Fruit fly (Drosophila melanogaster) whole organism, embryonic: ENCODE data around the gene vers.

Experiments
- Adf1 ChIP-seq: fragments of 200-800 bp; sonication (Bioruptor generic); IDR thresholded peaks from 2 replicates; pipeline ENCODE4 v1.3.6; 2022; ENCODE audit warnings: missing biosample characterization, missing genetic modification characterization
- Asciz ChIP-seq: fragments of 200-800 bp; sonication (Bioruptor generic); optimal IDR thresholded peaks from 2 replicates; lab custom pipeline; 2017; ENCODE audit warnings: missing biosample characterization, mild to moderate bottlenecking, missing genetic modification characterization, missing genetic modification reagents
- CG1024 ChIP-seq: fragments of 200-800 bp; sonication (Bioruptor generic); IDR thresholded peaks from 2 replicates; pipeline ENCODE4 v1.3.6; 2022; ENCODE audit warnings: missing biosample characterization, missing genetic modification characterization
- CG10321 ChIP-seq: fragments of 200-800 bp; sonication (Bioruptor generic); IDR thresholded peaks from 2 replicates; pipeline ENCODE4 v1.3.6; 2022; ENCODE audit warnings: missing biosample characterization, missing genetic modification characterization
- CG11085 ChIP-seq: fragments of 200-800 bp; sonication (Bioruptor generic); IDR thresholded peaks from 2 replicates; pipeline ENCODE4 v1.3.6; 2022; ENCODE audit warnings: missing biosample characterization, missing genetic modification characterization
- CG11398 ChIP-seq: fragments of 200-800 bp; sonication (Bioruptor generic); optimal IDR thresholded peaks from 2 replicates; lab custom pipeline; 2016; ENCODE audit warnings: missing biosample characterization, missing genetic modification characterization
- CG11560 ChIP-seq: fragments of 200-800 bp; sonication (Bioruptor generic); IDR thresholded peaks from 3 replicates; pipeline ENCODE4 v1.3.6; 2022; ENCODE audit warnings: missing biosample characterization, missing genetic modification characterization
- CG14014 ChIP-seq: fragments of 200-800 bp; sonication (Bioruptor generic); IDR thresholded peaks from 2 replicates; pipeline ENCODE4 v1.3.6; 2022; ENCODE audit warnings: missing biosample characterization, missing genetic modification characterization
- CG14441 ChIP-seq: fragments of 200-800 bp; sonication (Bioruptor generic); IDR thresholded peaks from 2 replicates; pipeline ENCODE4 v1.3.6; 2022; ENCODE audit warnings: missing biosample characterization, missing genetic modification characterization
- CG14667 ChIP-seq: fragments of 200-800 bp; sonication (Bioruptor generic); IDR thresholded peaks from 2 replicates; pipeline ENCODE4 v1.3.6; 2022; ENCODE audit warnings: missing biosample characterization, missing genetic modification characterization
- CG1832 ChIP-seq: fragments of 200-800 bp; sonication (Bioruptor generic); optimal IDR thresholded peaks from 2 replicates; lab custom pipeline; 2017; ENCODE audit warnings: missing biosample characterization, mild to moderate bottlenecking, missing genetic modification characterization, inconsistent platforms
- CG2678 ChIP-seq: fragments of 200-800 bp; sonication (Bioruptor generic); optimal IDR thresholded peaks from 3 replicates; lab custom pipeline; 2019; ENCODE audit warnings: missing biosample characterization, mild to moderate bottlenecking, missing genetic modification characterization, moderate library complexity
- CG2875 ChIP-seq: fragments of 200-800 bp; sonication (Bioruptor generic); optimal IDR thresholded peaks from 2 replicates; lab custom pipeline; 2017; ENCODE audit warnings: missing biosample characterization, mild to moderate bottlenecking, missing genetic modification characterization, missing genetic modification reagents
- CG32772 ChIP-seq: fragments of 200-800 bp; sonication (Bioruptor generic); IDR thresholded peaks from 2 replicates; pipeline ENCODE4 v1.3.6; 2022; ENCODE audit warnings: missing biosample characterization, missing genetic modification characterization
- CG6654 ChIP-seq: fragments of 200-800 bp; sonication (Bioruptor generic); optimal IDR thresholded peaks from 2 replicates; lab custom pipeline; 2017; ENCODE audit warnings: missing biosample characterization, mild to moderate bottlenecking, missing genetic modification characterization
- CG7372 ChIP-seq: fragments of 200-800 bp; sonication (Bioruptor generic); IDR thresholded peaks from 2 replicates; pipeline ENCODE4 v1.3.6; 2022; ENCODE audit warnings: missing biosample characterization, missing genetic modification characterization
- CG7556 ChIP-seq: fragments of 200-800 bp; sonication (Bioruptor generic); optimal IDR thresholded peaks from 2 replicates; lab custom pipeline; 2017; ENCODE audit warnings: missing biosample characterization, mild to moderate bottlenecking, missing genetic modification characterization
- CG7745 ChIP-seq: fragments of 200-800 bp; sonication (Bioruptor generic); optimal IDR thresholded peaks from 2 replicates; lab custom pipeline; 2018; ENCODE audit warnings: missing biosample characterization, mild to moderate bottlenecking, missing genetic modification characterization, moderate library complexity
- CG8281 ChIP-seq: fragments of 200-800 bp; sonication (Bioruptor generic); optimal IDR thresholded peaks from 2 replicates; lab custom pipeline; 2018; ENCODE audit warnings: missing biosample characterization, mild to moderate bottlenecking, missing genetic modification characterization, moderate library complexity
- CG8359 ChIP-seq: fragments of 200-800 bp; sonication (Bioruptor generic); optimal IDR thresholded peaks from 2 replicates; lab custom pipeline; 2017; ENCODE audit warnings: missing biosample characterization, mild to moderate bottlenecking, missing genetic modification characterization, borderline replicate concordance
- Camta ChIP-seq: fragments of 200-800 bp; sonication (Bioruptor generic); optimal IDR thresholded peaks from 2 replicates; lab custom pipeline; 2016; ENCODE audit warnings: missing biosample characterization, missing genetic modification characterization
- Deaf1 ChIP-seq: fragments of 200-800 bp; optimal IDR thresholded peaks from 3 replicates; lab custom pipeline; 2019; ENCODE audit warnings: missing biosample characterization, mild to moderate bottlenecking, missing genetic modification characterization, moderate library complexity
- Elba2 ChIP-seq: fragments of 200-800 bp; sonication (Bioruptor generic); optimal IDR thresholded peaks from 3 replicates; lab custom pipeline; 2016; ENCODE audit warnings: missing biosample characterization, missing genetic modification characterization
- Fer2 ChIP-seq: fragments of 200-800 bp; sonication (Bioruptor generic); optimal IDR thresholded peaks from 2 replicates; lab custom pipeline; 2018; ENCODE audit warnings: missing biosample characterization, mild to moderate bottlenecking, missing genetic modification characterization, moderate library complexity
- HLH3B ChIP-seq: fragments of 200-800 bp; sonication (Bioruptor generic); IDR thresholded peaks from 2 replicates; pipeline ENCODE4 v1.3.6; 2022; ENCODE audit warnings: missing biosample characterization, missing genetic modification characterization
- Hmr ChIP-seq: fragments of 200-800 bp; sonication (Bioruptor generic); optimal IDR thresholded peaks from 3 replicates; lab custom pipeline; 2017; ENCODE audit warnings: mild to moderate bottlenecking, missing biosample characterization, missing genetic modification reagents, missing genetic modification characterization
- Kr ChIP-seq: fragments of 200-800 bp; sonication (Bioruptor generic); optimal IDR thresholded peaks from 2 replicates; lab custom pipeline; 2017; ENCODE audit warnings: missing biosample characterization, mild to moderate bottlenecking, missing genetic modification characterization
- Ptx1 ChIP-seq: fragments of 200-800 bp; sonication (Bioruptor generic); IDR thresholded peaks from 2 replicates; pipeline ENCODE4 v1.3.6; 2022; ENCODE audit warnings: missing biosample characterization, missing genetic modification characterization
- TFAM ChIP-seq: fragments of 200-800 bp; sonication (Bioruptor generic); optimal IDR thresholded peaks from 2 replicates; lab custom pipeline; 2017; ENCODE audit warnings: missing biosample characterization, missing genetic modification characterization, inconsistent platforms
- Trl ChIP-seq, 3 experiments: fragments of >200 bp in 2 of 3; fragments of 200-800 bp in 1 of 3; sonication (Bioruptor generic) in 1 of 3; optimal IDR thresholded peaks; 2 replicates in 1 of 3; 3 replicates in 2 of 3; lab custom pipeline; 2016 to 2017; ENCODE audit warnings: missing biosample characterization in 1 of 3, missing genetic modification characterization in 1 of 3
- Xbp1 ChIP-seq: fragments of 200-800 bp; sonication (Bioruptor generic); optimal IDR thresholded peaks from 3 replicates; lab custom pipeline; 2016; ENCODE audit warnings: missing biosample characterization, mild to moderate bottlenecking, missing genetic modification characterization
- ac ChIP-seq: fragments of 200-800 bp; sonication (Bioruptor generic); optimal IDR thresholded peaks from 3 replicates; lab custom pipeline; 2017; ENCODE audit warnings: missing biosample characterization, mild to moderate bottlenecking, missing genetic modification characterization
- ash1 ChIP-seq: fragments of 200-800 bp; sonication (Bioruptor generic); optimal IDR thresholded peaks from 2 replicates; lab custom pipeline; 2018; ENCODE audit warnings: missing biosample characterization, mild to moderate bottlenecking, missing genetic modification characterization
- bcd ChIP-seq: fragments of 200-800 bp; sonication (Bioruptor generic); optimal IDR thresholded peaks from 2 replicates; lab custom pipeline; 2017; ENCODE audit warnings: missing biosample characterization, mild to moderate bottlenecking, missing genetic modification characterization
- chinmo ChIP-seq: fragments of 200-800 bp; sonication (Bioruptor generic); IDR thresholded peaks from 4 replicates; pipeline ENCODE4 v1.3.6; 2022; ENCODE audit warnings: missing biosample characterization, missing genetic modification characterization; ENCODE audit not compliant: partially characterized antibody
- dati ChIP-seq: fragments of 200-800 bp; sonication (Bioruptor generic); IDR thresholded peaks from 2 replicates; pipeline ENCODE4 v1.3.6; 2022; ENCODE audit warnings: missing biosample characterization, missing genetic modification characterization
- dysf ChIP-seq: fragments of 200-800 bp; sonication (Bioruptor generic); IDR thresholded peaks from 3 replicates; pipeline ENCODE4 v1.3.6; 2022; ENCODE audit warnings: missing biosample characterization, missing genetic modification characterization
- exex ChIP-seq: fragments of 200-800 bp; sonication (Bioruptor generic); optimal IDR thresholded peaks from 4 replicates; lab custom pipeline; 2018; ENCODE audit warnings: missing biosample characterization, mild to moderate bottlenecking, missing genetic modification characterization, moderate library complexity
- fd102C ChIP-seq: fragments of 200-800 bp; sonication (Bioruptor generic); optimal IDR thresholded peaks from 2 replicates; lab custom pipeline; 2018; ENCODE audit warnings: missing biosample characterization, mild to moderate bottlenecking, missing genetic modification characterization, moderate library complexity
- gem ChIP-seq: fragments of 200-800 bp; sonication (Bioruptor generic); optimal IDR thresholded peaks from 2 replicates; lab custom pipeline; 2019; ENCODE audit warnings: missing biosample characterization, mild to moderate bottlenecking, missing genetic modification characterization, moderate library complexity
- hkb ChIP-seq, 2 experiments: fragments of 200-800 bp in 1 of 2; fragments of >200 bp in 1 of 2; sonication (Bioruptor generic) in 1 of 2; IDR thresholded peaks in 1 of 2; optimal IDR thresholded peaks in 1 of 2; 2 replicates each; pipeline versions ENCODE4 v1.3.6 to Lab custom; 2017 to 2022; ENCODE audit warnings: missing biosample characterization in 1 of 2, missing genetic modification characterization in 1 of 2
- knrl ChIP-seq: fragments of 200-800 bp; sonication (Bioruptor generic); IDR thresholded peaks from 3 replicates; pipeline ENCODE4 v1.3.6; 2022; ENCODE audit warnings: missing biosample characterization, missing genetic modification characterization; ENCODE audit not compliant: partially characterized antibody
- nerfin-1 ChIP-seq: fragments of 200-800 bp; sonication (Bioruptor generic); optimal IDR thresholded peaks from 3 replicates; lab custom pipeline; 2019; ENCODE audit warnings: missing biosample characterization, mild to moderate bottlenecking, missing genetic modification characterization, moderate library complexity
- pan ChIP-seq, 4 experiments: fragments of >200 bp in 3 of 4; fragments of 200-800 bp in 1 of 4; sonication (Bioruptor generic) in 1 of 4; optimal IDR thresholded peaks in 3 of 4; IDR thresholded peaks in 1 of 4; 2 replicates each; pipeline versions ENCODE4 v1.3.6 to Lab custom; 2017 to 2022; ENCODE audit warnings: missing biosample characterization in 2 of 4, missing genetic modification characterization in 2 of 4, mixed read lengths in 1 of 4
- sens ChIP-seq: fragments of 200-800 bp; sonication (Bioruptor generic); peaks from one replicate; lab custom pipeline; 2016; ENCODE audit warnings: missing biosample characterization, missing genetic modification characterization
- sima ChIP-seq: fragments of 200-800 bp; sonication (Bioruptor generic); optimal IDR thresholded peaks from 2 replicates; lab custom pipeline; 2016; ENCODE audit warnings: missing biosample characterization, missing genetic modification characterization
- tgo ChIP-seq: fragments of 200-800 bp; sonication (Bioruptor generic); IDR thresholded peaks from 3 replicates; pipeline ENCODE4 v1.3.6; 2022; ENCODE audit warnings: missing biosample characterization, missing genetic modification characterization
- ttk ChIP-seq: fragments of 200-800 bp; sonication (Bioruptor generic); IDR thresholded peaks from 2 replicates; pipeline ENCODE4 v2.1.2; 2022; ENCODE audit warnings: missing biosample characterization, missing genetic modification characterization
- tup ChIP-seq: fragments of 200-800 bp; sonication (Bioruptor generic); optimal IDR thresholded peaks from 2 replicates; lab custom pipeline; 2016; ENCODE audit warnings: missing biosample characterization, mild to moderate bottlenecking, missing genetic modification characterization, moderate library complexity

The vers gene

DNA sequence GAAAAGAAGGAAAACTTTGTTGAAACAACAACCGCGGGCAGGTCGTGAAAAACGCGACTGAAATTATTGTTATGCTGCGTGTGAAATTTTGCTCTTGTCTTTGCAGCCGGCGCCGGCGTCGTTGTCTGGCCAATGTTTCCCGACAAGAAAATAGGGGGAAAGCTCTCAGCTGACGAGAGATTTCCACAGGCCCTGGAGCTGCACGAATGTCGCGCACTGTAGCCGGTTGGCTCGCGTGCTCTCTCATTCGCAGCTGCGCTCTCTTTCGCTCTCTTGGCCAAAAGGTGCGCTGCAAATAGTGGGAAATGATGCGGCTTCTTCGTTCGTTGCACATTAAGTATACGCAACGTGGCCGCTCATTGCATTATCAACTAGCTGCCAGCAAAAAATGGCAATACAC lies 47.8 kb downstream of the vers start, which contains the start of gene CG9760 (continued):
- TF ChIP-seq nerfin-1 (no peak), dati (GFP tag; lab: Robert Waterston, UW) (no peak), CG2875 (GFP tag; lab: Kevin White, UChicago) (no peak), ac (GFP tag; lab: Kevin White, UChicago) (no peak), tup (GFP tag; lab: Kevin White, UChicago) (no peak), Deaf1 (tag; lab: Kevin White, UChicago) (peak; percentile 49), Ptx1 (GFP tag; lab: Robert Waterston, UW) (no peak), Xbp1 (GFP tag; lab: Kevin White, UChicago) (peak; percentile 18), CG8359 (no peak), CG7556 (GFP tag; lab: Kevin White, UChicago) (no peak), Hmr (GFP tag; lab: Kevin White, UChicago) (no peak), sens (GFP tag; lab: Kevin White, UChicago) (no peak), fd102C (GFP tag; lab: Kevin White, UChicago) (no peak), sima (GFP tag; lab: Kevin White, UChicago) (no peak), Fer2 (no peak), gem (peak; percentile 21), TFAM (GFP tag; lab: Kevin White, UChicago) (no peak), CG14014 (GFP tag; lab: Robert Waterston, UW) (no peak), CG14441 (GFP tag; lab: Robert Waterston, UW) (peak; percentile 47), chinmo (GFP tag; lab: Robert Waterston, UW) (no peak), CG14667 (no peak), CG10321 (GFP tag; lab: Robert Waterston, UW) (no peak), dysf (GFP tag; lab: Robert Waterston, UW) (peak; percentile 56; the same call in 2 of the 3 replicates), Adf1 (GFP tag; lab: Robert Waterston, UW) (peak; percentile 40; the same call in 1 of the 2 replicates), CG7745 (tag; lab: Kevin White, UChicago) (no peak), HLH3B (GFP tag; lab: Robert Waterston, UW) (0 out of 2 replicates have a peak, but pooled peaks have one; percentile 39), CG11560 (tag; lab: Robert Waterston, UW) (no peak), CG11085 (GFP tag; lab: Robert Waterston, UW) (no peak), tgo (GFP tag; lab: Robert Waterston, UW) (no peak; the same call in 2 of the 3 replicates), bcd (GFP tag; lab: Kevin White, UChicago) (no peak), Asciz (GFP tag; lab: Kevin White, UChicago) (no peak), CG32772 (GFP tag; lab: Robert Waterston, UW) (peak; percentile 26; the same call in 1 of the 2 replicates), Elba2 (GFP tag; lab: Kevin White, UChicago) (no peak), knrl (no peak), ash1 (GFP tag; lab: Kevin White, UChicago) (no peak), CG11398 (GFP tag; lab: Kevin White, UChicago) (no peak), CG2678 (tag; lab: Kevin White, UChicago) (no peak), CG8281 (tag; lab: Kevin White, UChicago) (no peak), Camta (GFP tag; lab: Kevin White, UChicago) (no peak), CG7372 (GFP tag; lab: Robert Waterston, UW) (peak; percentile 66; the same call in 1 of the 2 replicates), Kr (no peak), pan (optimal IDR thresholded peaks at IDR 0.05; lab: Kevin White, UChicago) (no peak), pan (GFP tag; optimal IDR thresholded peaks at IDR 0.05 in 1 of 2, IDR thresholded peaks at IDR 0.05 in 1 of 2) (peak in 1 of 2 experiments; percentile 52), Trl (optimal IDR thresholded peaks at IDR 0.05; lab: Kevin White, UChicago) (peak; percentile 56 to 58), Trl (GFP tag; optimal IDR thresholded peaks at IDR 0.05; lab: Kevin White, UChicago) (no peak), CG1832 (GFP tag; lab: Kevin White, UChicago) (no peak), CG6654 (GFP tag; lab: Kevin White, UChicago) (no peak), hkb (optimal IDR thresholded peaks at IDR 0.05; lab: Kevin White, UChicago) (no peak), hkb (GFP tag; IDR thresholded peaks at IDR 0.05; lab: Robert Waterston, UW) (peak; percentile 65; the same call in 1 of the 2 replicates), ttk (0 out of 2 replicates have a peak, but pooled peaks have one; percentile 34), CG1024 (GFP tag; lab: Robert Waterston, UW) (no peak), exex (tag; lab: Kevin White, UChicago) (no peak)
